Fruit fly (Drosophila melanogaster): Measurements from ENCODE around the gene dj.

DNA sequence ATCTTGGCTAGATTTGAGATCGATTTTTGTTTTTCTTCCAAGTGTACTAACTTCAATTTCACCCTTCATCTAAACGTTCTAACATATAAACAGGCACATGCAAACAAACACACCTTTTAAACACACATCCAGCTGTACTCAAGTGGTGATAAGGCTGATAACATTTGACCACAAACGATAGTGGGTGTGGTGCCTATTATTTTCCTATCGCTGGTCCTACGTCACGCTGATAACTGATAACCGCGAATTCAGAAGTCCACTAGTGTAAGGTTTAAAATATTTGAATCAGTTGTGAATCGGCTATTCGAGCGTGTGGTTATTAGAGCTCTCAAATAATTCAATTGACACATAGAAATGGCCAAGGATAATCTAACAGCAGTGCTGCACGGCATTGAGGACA, 6.9 kb upstream of the dj start, which contains the start of gene Sodh1:
- no peak for TF ChIP-seq Smox (GFP tag; optimal IDR thresholded peaks at IDR 0.05)
- TF ChIP-seq CG6163 (GFP tag; IDR thresholded peaks at IDR 0.05), result no peak
- no peak for TF ChIP-seq Hr39 (GFP tag; optimal IDR thresholded peaks at IDR 0.05)
- no peak for TF ChIP-seq fkh (GFP tag; optimal IDR thresholded peaks at IDR 0.05)
- no peak for TF ChIP-seq CG3919 (GFP tag; optimal IDR thresholded peaks at IDR 0.05)
- no peak for TF ChIP-seq CG1621 (tag; optimal IDR thresholded peaks at IDR 0.05)
- TF ChIP-seq CG4318 (GFP tag; optimal IDR thresholded peaks at IDR 0.05), result no peak
- TF ChIP-seq eg (GFP tag; IDR thresholded peaks at IDR 0.05), result no peak
- no peak for TF ChIP-seq Met (GFP tag; optimal IDR thresholded peaks at IDR 0.05)
- TF ChIP-seq CG15336 (GFP tag; IDR thresholded peaks at IDR 0.05), result no peak
- no peak for TF ChIP-seq CG11762 (GFP tag; optimal IDR thresholded peaks at IDR 0.05; ENCODE audit: insufficient read depth)
- TF ChIP-seq Eip93F (GFP tag; optimal IDR thresholded peaks at IDR 0.05), result no peak
- TF ChIP-seq Gug (GFP tag; IDR thresholded peaks at IDR 0.05), result no peak
- no peak for TF ChIP-seq Sox14 (GFP tag; optimal IDR thresholded peaks at IDR 0.05)

All from whole organism, prepupa.